Worm (Caenorhabditis elegans) whole organism, L4 larva: ENCODE measurements around the gene sre-41.

Experiments used
- fos-1 ChIP-seq: fragments of 150-350 bp; optimal IDR thresholded peaks from 2 replicates; lab custom pipeline; 2014; ENCODE audit warnings: missing biosample characterization, missing genetic modification characterization
- mes-2 ChIP-seq: sonication (generic microtip); optimal IDR thresholded peaks from 2 replicates; lab custom pipeline; 2016; ENCODE audit warnings: missing genotype, mild to moderate bottlenecking, missing genetic modification characterization, missing compliant biosample characterization; ENCODE audit not compliant: poor library complexity, severe bottlenecking
- nhr-25 ChIP-seq: sonication (generic microtip); optimal IDR thresholded peaks from 2 replicates; lab custom pipeline; 2017; ENCODE audit warnings: missing genetic modification characterization, mild to moderate bottlenecking, missing compliant biosample characterization, antibody characterized with exemption, moderate library complexity, borderline replicate concordance; ENCODE audit not compliant: insufficient read depth
- pha-4 ChIP-seq, 2 experiments: fragments of 150-350 bp in 1 of 2; fragments of 200-800 bp in 1 of 2; sonication (Bioruptor generic) in 1 of 2; IDR thresholded peaks in 1 of 2; optimal IDR thresholded peaks in 1 of 2; 2 replicates each; pipeline versions ENCODE4 v1.3.6 to Lab custom; 2014 to 2022; ENCODE audit warnings: missing genetic modification characterization in 2 of 2, missing genetic modification reagents in 2 of 2, missing biosample characterization in 1 of 2, missing compliant biosample characterization in 1 of 2
- unc-62 ChIP-seq, 3 experiments: fragments of 150-350 bp in 1 of 3; sonication (generic microtip); optimal IDR thresholded peaks in 2 of 3; peaks in 1 of 3; 1 replicate in 1 of 3; 2 replicates in 2 of 3; lab custom pipeline; 2014 to 2017; ENCODE audit warnings: missing biosample characterization in 3 of 3, missing genetic modification characterization in 3 of 3, missing genetic modification reagents in 3 of 3, missing genotype in 1 of 3
- zfp-2 ChIP-seq: sonication (generic microtip); optimal IDR thresholded peaks from 2 replicates; lab custom pipeline; 2016; ENCODE audit warnings: mild to moderate bottlenecking, missing genetic modification characterization, missing compliant biosample characterization

DNA sequence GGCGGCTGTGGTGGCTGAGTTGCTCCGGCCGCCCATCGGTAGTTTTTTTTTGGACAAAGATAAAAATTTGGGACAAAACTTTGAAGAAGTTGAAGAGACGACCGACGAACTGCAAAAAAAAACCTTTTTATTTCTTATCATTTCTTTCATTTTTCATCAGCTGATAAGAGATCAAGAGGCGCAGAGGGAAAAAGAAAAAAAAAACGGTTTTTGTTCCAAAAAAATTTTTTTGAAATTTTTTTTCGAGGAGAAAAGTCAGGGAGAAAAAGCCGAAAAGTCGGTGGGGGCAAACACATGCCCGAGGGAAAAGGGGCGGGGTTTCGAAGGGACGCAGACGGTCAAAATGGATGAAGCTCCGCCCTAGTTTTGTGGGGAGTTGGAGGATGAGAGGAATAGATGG lies 36.0 kb upstream of the sre-41 start, which contains the start of gene ras-1:
- no peak for TF ChIP-seq zfp-2
- TF ChIP-seq mes-2, result no peak
- no peak for TF ChIP-seq unc-62 (GFP tag; optimal IDR thresholded peaks at IDR 0.05 in 1 of 2; lab: Kevin White, UChicago)
- TF ChIP-seq unc-62 (tag; optimal IDR thresholded peaks at IDR 0.05; lab: Kevin White, UChicago), result no peak
- TF ChIP-seq nhr-25 (tag; lab: Kevin White, UChicago), result no peak
- TF ChIP-seq fos-1 (tag; lab: Kevin White, UChicago), result no peak
- 0 out of 2 replicates have a peak, but pooled peaks have one; percentile 21 for TF ChIP-seq pha-4 (GFP tag; IDR thresholded peaks at IDR 0.05; lab: Robert Waterston, UW)
- no peak for TF ChIP-seq pha-4 (tag; optimal IDR thresholded peaks at IDR 0.05; lab: Kevin White, UChicago)
